Fruit fly (Drosophila melanogaster): ENCODE data around the gene Fhos.

Gene Fhos

DNA sequence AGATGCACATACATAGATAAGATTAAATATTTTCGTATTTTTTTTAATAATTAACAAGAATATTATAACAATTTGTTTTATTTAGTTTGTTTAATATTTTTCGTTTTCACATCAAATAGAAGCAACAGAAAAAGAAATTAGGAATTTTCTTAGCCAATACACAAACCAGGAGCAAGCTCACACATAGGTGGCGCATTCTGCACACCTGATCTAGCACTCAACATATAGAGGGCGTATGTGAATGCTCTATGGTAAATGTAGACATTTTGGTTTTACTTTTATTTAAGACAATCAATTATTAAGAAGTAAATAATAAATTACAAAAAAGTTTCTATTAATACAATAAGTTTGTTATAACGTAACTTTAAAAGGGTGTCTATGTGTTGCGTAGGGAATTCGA, 4.6 kb upstream of the Fhos start (continued):
- TF ChIP-seq CG30020 (tag; optimal IDR thresholded peaks at IDR 0.05): no peak
- TF ChIP-seq sob (GFP tag; IDR thresholded peaks at IDR 0.05): peak; percentile 51; the same call in 1 of the 2 replicates
- TF ChIP-seq CG18764 (GFP tag; optimal IDR thresholded peaks at IDR 0.05): peak; percentile 8
- TF ChIP-seq CG12744 (GFP tag; optimal IDR thresholded peaks at IDR 0.05): no peak
- no peak for TF ChIP-seq Lim3 (GFP tag; IDR thresholded peaks at IDR 0.05)
- TF ChIP-seq ATbp (GFP tag; optimal IDR thresholded peaks at IDR 0.05): no peak
- no peak for TF ChIP-seq nerfin-2 (GFP tag; IDR thresholded peaks at IDR 0.05; ENCODE audit: partially characterized antibody)
- no peak for TF ChIP-seq abd-A (tag; optimal IDR thresholded peaks at IDR 0.05)
- peak; percentile 28 for TF ChIP-seq Sox102F (GFP tag; optimal IDR thresholded peaks at IDR 0.05)
- no peak for TF ChIP-seq bbx (GFP tag; IDR thresholded peaks at IDR 0.05; ENCODE audit: partially characterized antibody)
- no peak for TF ChIP-seq Doc2 (GFP tag; IDR thresholded peaks at IDR 0.05)
- no peak for TF ChIP-seq klu (GFP tag; IDR thresholded peaks at IDR 0.05)
- TF ChIP-seq CG1529 (GFP tag; optimal IDR thresholded peaks at IDR 0.05): no peak
- TF ChIP-seq CG6791 (GFP tag; IDR thresholded peaks at IDR 0.05; ENCODE audit: partially characterized antibody): 0 out of 3 replicates have a peak, but pooled peaks have one; percentile 47
- TF ChIP-seq CG11093 (GFP tag; IDR thresholded peaks at IDR 0.05): no peak
- TF ChIP-seq CG1647 (GFP tag; optimal IDR thresholded peaks at IDR 0.05): no peak
- no peak for TF ChIP-seq Hmr (GFP tag; optimal IDR thresholded peaks at IDR 0.05)
- TF ChIP-seq CG33557 (GFP tag; optimal IDR thresholded peaks at IDR 0.05): no peak
- TF ChIP-seq usp (GFP tag; optimal IDR thresholded peaks at IDR 0.05): no peak
- TF ChIP-seq ham (GFP tag; IDR thresholded peaks at IDR 0.05): no peak
- no peak for TF ChIP-seq trh (GFP tag; optimal IDR thresholded peaks at IDR 0.05)
- TF ChIP-seq CG1024 (GFP tag; IDR thresholded peaks at IDR 0.05): peak; percentile 11; the same call in 1 of the 2 replicates
- TF ChIP-seq CG5953 (GFP tag; IDR thresholded peaks at IDR 0.05): no peak
- no peak for TF ChIP-seq tna (GFP tag; IDR thresholded peaks at IDR 0.05; ENCODE audit: partially characterized antibody)
- peak; percentile 31 for TF ChIP-seq Lhr (GFP tag; optimal IDR thresholded peaks at IDR 0.05)
- no peak for TF ChIP-seq Max (GFP tag; optimal IDR thresholded peaks at IDR 0.05)
- TF ChIP-seq Dip2 (GFP tag; IDR thresholded peaks at IDR 0.05): peak; percentile 100
- no peak for TF ChIP-seq fd102C (GFP tag; optimal IDR thresholded peaks at IDR 0.05)
- no peak for TF ChIP-seq CG3726 (GFP tag; IDR thresholded peaks at IDR 0.05)
- TF ChIP-seq CG34376 (GFP tag; optimal IDR thresholded peaks at IDR 0.05): no peak
- TF ChIP-seq CG34224 (GFP tag; IDR thresholded peaks at IDR 0.05; ENCODE audit: partially characterized antibody): no peak
- no peak for TF ChIP-seq wor (GFP tag; IDR thresholded peaks at IDR 0.05)
- TF ChIP-seq disco-r (GFP tag; optimal IDR thresholded peaks at IDR 0.05): no peak
- TF ChIP-seq CG10321 (GFP tag; IDR thresholded peaks at IDR 0.05): no peak
- TF ChIP-seq CG16815 (GFP tag; optimal IDR thresholded peaks at IDR 0.05): peak; percentile 20
- no peak for TF ChIP-seq Rx (GFP tag; IDR thresholded peaks at IDR 0.05)
- TF ChIP-seq HLH3B (GFP tag; IDR thresholded peaks at IDR 0.05): no peak
- no peak for TF ChIP-seq CG10267 (tag; optimal IDR thresholded peaks at IDR 0.05)
- TF ChIP-seq HmgZ (tag; optimal IDR thresholded peaks at IDR 0.05): peak; percentile 17
- TF ChIP-seq CG7786 (GFP tag; optimal IDR thresholded peaks at IDR 0.05): no peak
- 0 out of 3 replicates have a peak, but pooled peaks have one; percentile 8 for TF ChIP-seq row (GFP tag; IDR thresholded peaks at IDR 0.05)
- TF ChIP-seq HLHmδ (GFP tag; optimal IDR thresholded peaks at IDR 0.05): no peak
- TF ChIP-seq CG17359 (tag; optimal IDR thresholded peaks at IDR 0.05): peak; percentile 22
- TF ChIP-seq Adf1 (GFP tag; IDR thresholded peaks at IDR 0.05): no peak
- no peak for TF ChIP-seq crc (GFP tag; optimal IDR thresholded peaks at IDR 0.05)
- TF ChIP-seq tll (GFP tag; optimal IDR thresholded peaks at IDR 0.05): no peak
- TF ChIP-seq ara (GFP tag; IDR thresholded peaks at IDR 0.05): no peak
- TF ChIP-seq dimm (GFP tag; IDR thresholded peaks at IDR 0.05): no peak
- TF ChIP-seq Side (GFP tag; optimal IDR thresholded peaks at IDR 0.05): no peak
- TF ChIP-seq mam (GFP tag; optimal IDR thresholded peaks at IDR 0.05): peak; percentile 15
- TF ChIP-seq Tbp (GFP tag; optimal IDR thresholded peaks at IDR 0.05): no peak
- no peak for TF ChIP-seq fd3F (GFP tag; optimal IDR thresholded peaks at IDR 0.05)

Measured in whole organism, embryonic.